Fruit fly (Drosophila melanogaster) whole organism, prepupa: ENCODE measurements around the gene kibra.
A peak's percentile ranks its signal among the peaks of the same experiment; 100 is the strongest.

Experiments used
- Blimp-1 ChIP-seq: fragments of 200-800 bp; sonication (Bioruptor generic); optimal IDR thresholded peaks from 3 replicates; lab custom pipeline; 2017; ENCODE audit warnings: missing biosample characterization, missing genetic modification characterization, mild to moderate bottlenecking, moderate library complexity, missing genetic modification reagents
- CG10631 ChIP-seq: fragments of 200-800 bp; sonication (Bioruptor generic); optimal IDR thresholded peaks from 2 replicates; lab custom pipeline; 2016; ENCODE audit warnings: missing biosample characterization, missing genetic modification characterization
- CG11294 ChIP-seq: fragments of 200-800 bp; sonication (Bioruptor generic); IDR thresholded peaks from 2 replicates; pipeline ENCODE4 v1.3.6; 2022; ENCODE audit warnings: missing biosample characterization, missing genetic modification characterization
- CG11762 ChIP-seq: fragments of 200-800 bp; sonication (Bioruptor generic); optimal IDR thresholded peaks from 3 replicates; lab custom pipeline; 2016; ENCODE audit warnings: missing biosample characterization, missing genetic modification characterization; ENCODE audit not compliant: insufficient read depth
- CG11902 ChIP-seq: fragments of 200-800 bp; sonication (Bioruptor generic); optimal IDR thresholded peaks from 3 replicates; lab custom pipeline; 2016; ENCODE audit warnings: missing biosample characterization, missing genetic modification characterization
- CG15336 ChIP-seq: fragments of 200-800 bp; sonication (Bioruptor generic); IDR thresholded peaks from 2 replicates; pipeline ENCODE4 v1.3.6; 2022; ENCODE audit warnings: missing biosample characterization, missing genetic modification characterization
- CG1621 ChIP-seq: fragments of 200-800 bp; sonication (Bioruptor generic); optimal IDR thresholded peaks from 3 replicates; lab custom pipeline; 2018; ENCODE audit warnings: missing biosample characterization, mild to moderate bottlenecking, missing genetic modification characterization
- CG16779 ChIP-seq: fragments of 200-800 bp; sonication (Bioruptor generic); optimal IDR thresholded peaks from 3 replicates; lab custom pipeline; 2017; ENCODE audit warnings: missing biosample characterization, mild to moderate bottlenecking, missing genetic modification characterization
- CG3032 ChIP-seq: fragments of 200-800 bp; optimal IDR thresholded peaks from 2 replicates; lab custom pipeline; 2019; ENCODE audit warnings: missing biosample characterization, mild to moderate bottlenecking, missing genetic modification characterization, moderate library complexity
- CG31627 ChIP-seq: fragments of 200-800 bp; sonication (Bioruptor generic); optimal IDR thresholded peaks from 3 replicates; lab custom pipeline; 2016; ENCODE audit warnings: missing biosample characterization, missing genetic modification characterization
- CG3919 ChIP-seq: fragments of 200-800 bp; sonication (Bioruptor generic); optimal IDR thresholded peaks from 3 replicates; lab custom pipeline; 2016; ENCODE audit warnings: missing biosample characterization, missing genetic modification characterization
- CG4318 ChIP-seq: fragments of 200-800 bp; sonication (Bioruptor generic); optimal IDR thresholded peaks from 3 replicates; lab custom pipeline; 2017; ENCODE audit warnings: missing biosample characterization, mild to moderate bottlenecking, missing genetic modification characterization
- CG6276 ChIP-seq: fragments of 200-800 bp; sonication (Bioruptor generic); optimal IDR thresholded peaks from 2 replicates; lab custom pipeline; 2017; ENCODE audit warnings: missing biosample characterization, mild to moderate bottlenecking, missing genetic modification characterization
- CG6792 ChIP-seq: fragments of 200-800 bp; sonication (Bioruptor generic); optimal IDR thresholded peaks from 3 replicates; lab custom pipeline; 2016; ENCODE audit warnings: missing biosample characterization, missing genetic modification characterization
- CG6808 ChIP-seq: fragments of 200-800 bp; sonication (Bioruptor generic); optimal IDR thresholded peaks from 3 replicates; lab custom pipeline; 2017; ENCODE audit warnings: missing biosample characterization, missing genetic modification characterization, mild to moderate bottlenecking, moderate library complexity, missing genetic modification reagents
- CG8319 ChIP-seq: fragments of 200-800 bp; sonication (Bioruptor generic); optimal IDR thresholded peaks from 3 replicates; lab custom pipeline; 2016; ENCODE audit warnings: missing biosample characterization, missing genetic modification characterization
- CG8632 ChIP-seq: fragments of 200-800 bp; sonication (Bioruptor generic); optimal IDR thresholded peaks from 3 replicates; lab custom pipeline; 2016; ENCODE audit warnings: missing biosample characterization, missing genetic modification characterization
- Eip75B ChIP-seq: fragments of 200-800 bp; sonication (Bioruptor generic); optimal IDR thresholded peaks from 3 replicates; lab custom pipeline; 2016; ENCODE audit warnings: missing biosample characterization, missing genetic modification characterization
- Eip78C ChIP-seq: fragments of 200-800 bp; sonication (Bioruptor generic); peaks from one replicate; lab custom pipeline; 2016; ENCODE audit warnings: missing biosample characterization, missing genetic modification characterization
- Ets21C ChIP-seq: fragments of 200-800 bp; sonication (Bioruptor generic); optimal IDR thresholded peaks from 3 replicates; lab custom pipeline; 2016; ENCODE audit warnings: missing biosample characterization, missing genetic modification characterization
- Ets96B ChIP-seq: fragments of 200-800 bp; optimal IDR thresholded peaks from 2 replicates; lab custom pipeline; 2019; ENCODE audit warnings: missing biosample characterization, mild to moderate bottlenecking, missing genetic modification characterization, moderate library complexity
- Gug ChIP-seq: fragments of 200-800 bp; sonication (Bioruptor generic); IDR thresholded peaks from 2 replicates; pipeline ENCODE4 v1.3.6; 2022; ENCODE audit warnings: missing biosample characterization, missing genetic modification characterization
- Hr38 ChIP-seq: sonication (Bioruptor generic); optimal IDR thresholded peaks from 2 replicates; lab custom pipeline; 2016; ENCODE audit warnings: missing biosample characterization, missing genetic modification characterization
- Hr39 ChIP-seq: fragments of 200-800 bp; sonication (Bioruptor generic); optimal IDR thresholded peaks from 2 replicates; lab custom pipeline; 2016; ENCODE audit warnings: missing biosample characterization, missing genetic modification characterization
- Hr4 ChIP-seq: fragments of 200-800 bp; sonication (Bioruptor generic); optimal IDR thresholded peaks from 3 replicates; lab custom pipeline; 2016; ENCODE audit warnings: missing biosample characterization, missing genetic modification characterization
- Lpt ChIP-seq: fragments of 200-800 bp; sonication (Bioruptor generic); optimal IDR thresholded peaks from 3 replicates; lab custom pipeline; 2016; ENCODE audit warnings: missing biosample characterization, missing genetic modification characterization
- Met ChIP-seq: fragments of 200-800 bp; sonication (Bioruptor generic); optimal IDR thresholded peaks from 3 replicates; lab custom pipeline; 2016; ENCODE audit warnings: missing biosample characterization, missing genetic modification characterization
- OdsH ChIP-seq: fragments of 200-800 bp; sonication (Bioruptor generic); optimal IDR thresholded peaks from 3 replicates; lab custom pipeline; 2016; ENCODE audit warnings: missing biosample characterization, missing genetic modification characterization
- Smox ChIP-seq: fragments of 200-800 bp; sonication (Bioruptor generic); optimal IDR thresholded peaks from 3 replicates; lab custom pipeline; 2016; ENCODE audit warnings: missing biosample characterization, missing genetic modification characterization
- Sox15 ChIP-seq: fragments of 200-800 bp; sonication (Bioruptor generic); optimal IDR thresholded peaks from 3 replicates; lab custom pipeline; 2016; ENCODE audit warnings: missing biosample characterization, missing genetic modification characterization
- achi ChIP-seq: fragments of 200-800 bp; sonication (Bioruptor generic); optimal IDR thresholded peaks from 3 replicates; lab custom pipeline; 2016; ENCODE audit warnings: missing biosample characterization, missing genetic modification characterization
- acj6 ChIP-seq: fragments of 200-800 bp; sonication (Bioruptor generic); optimal IDR thresholded peaks from 3 replicates; lab custom pipeline; 2016; ENCODE audit warnings: missing biosample characterization, missing genetic modification characterization
- dac ChIP-seq: fragments of 200-800 bp; sonication (Bioruptor generic); optimal IDR thresholded peaks from 2 replicates; lab custom pipeline; 2017; ENCODE audit warnings: missing biosample characterization, mild to moderate bottlenecking, missing genetic modification characterization
- dsx ChIP-seq: fragments of 200-800 bp; optimal IDR thresholded peaks from 3 replicates; lab custom pipeline; 2019; ENCODE audit warnings: missing biosample characterization, mild to moderate bottlenecking, missing genetic modification characterization, moderate library complexity; ENCODE audit not compliant: poor library complexity, severe bottlenecking
- esn ChIP-seq: fragments of 200-800 bp; sonication (Bioruptor generic); optimal IDR thresholded peaks from 2 replicates; lab custom pipeline; 2016; ENCODE audit warnings: missing biosample characterization, mild to moderate bottlenecking, missing genetic modification characterization, moderate library complexity
- fd85E ChIP-seq: fragments of 200-800 bp; sonication (Bioruptor generic); optimal IDR thresholded peaks from 3 replicates; lab custom pipeline; 2016; ENCODE audit warnings: missing biosample characterization, missing genetic modification characterization
- fkh ChIP-seq: fragments of 200-800 bp; sonication (Bioruptor generic); optimal IDR thresholded peaks from 3 replicates; lab custom pipeline; 2017; ENCODE audit warnings: missing biosample characterization, mild to moderate bottlenecking, missing genetic modification characterization, moderate library complexity
- lz ChIP-seq: fragments of 200-800 bp; sonication (Bioruptor generic); optimal IDR thresholded peaks from 3 replicates; lab custom pipeline; 2016; ENCODE audit warnings: missing biosample characterization, missing genetic modification characterization
- net ChIP-seq: fragments of 200-800 bp; sonication (Bioruptor generic); optimal IDR thresholded peaks from 3 replicates; lab custom pipeline; 2016; ENCODE audit warnings: missing biosample characterization, missing genetic modification characterization
- pdm3 ChIP-seq: fragments of 200-800 bp; sonication (Bioruptor generic); optimal IDR thresholded peaks from 3 replicates; lab custom pipeline; 2016; ENCODE audit warnings: missing biosample characterization, missing genetic modification characterization
- salr ChIP-seq, 2 experiments: fragments of 200-800 bp; sonication (Bioruptor generic); optimal IDR thresholded peaks; 3 replicates each; lab custom pipeline; 2016 to 2018; ENCODE audit warnings: missing biosample characterization in 2 of 2, missing genetic modification characterization in 2 of 2, mild to moderate bottlenecking in 1 of 2
- spab ChIP-seq: fragments of 200-800 bp; sonication (Bioruptor generic); optimal IDR thresholded peaks from 2 replicates; lab custom pipeline; 2017; ENCODE audit warnings: missing biosample characterization, mild to moderate bottlenecking, missing genetic modification characterization, missing genetic modification reagents
- svp ChIP-seq: fragments of 200-800 bp; sonication (Bioruptor generic); peaks from one replicate; lab custom pipeline; 2016; ENCODE audit warnings: missing biosample characterization, missing genetic modification characterization
- topi ChIP-seq: fragments of 200-800 bp; sonication (Bioruptor generic); optimal IDR thresholded peaks from 3 replicates; lab custom pipeline; 2016; ENCODE audit warnings: missing biosample characterization, missing genetic modification characterization
- vri ChIP-seq: fragments of 200-800 bp; sonication (Bioruptor generic); optimal IDR thresholded peaks from 3 replicates; lab custom pipeline; 2016; ENCODE audit warnings: missing biosample characterization, mild to moderate bottlenecking, missing genetic modification characterization

kibra gene

dm6 chr3R:14656760-14657604, 67.1 kb downstream of the kibra start, which contains the start of gene CG3505 (continued):
- no peak for TF ChIP-seq Hr38 (GFP tag; lab: Kevin White, UChicago)
- no peak for TF ChIP-seq Hr39 (GFP tag; lab: Kevin White, UChicago)
- TF ChIP-seq Blimp-1, result no peak
- TF ChIP-seq Gug (GFP tag; lab: Robert Waterston, UW), result 0 out of 2 replicates have a peak, but pooled peaks have one; percentile 19
- peak; percentile 42 for TF ChIP-seq CG6792 (GFP tag; lab: Kevin White, UChicago)
- peak; percentile 16 for TF ChIP-seq Sox15
- peak; percentile 14 for TF ChIP-seq esn (GFP tag; lab: Kevin White, UChicago)
- TF ChIP-seq lz (GFP tag; lab: Kevin White, UChicago), result no peak
- peak; percentile 39 for TF ChIP-seq CG3032 (tag; lab: Kevin White, UChicago)

- peak; percentile 4 for TF ChIP-seq lz (GFP tag; lab: Kevin White, UChicago)
- TF ChIP-seq achi (GFP tag; lab: Kevin White, UChicago), result peak; percentile 12
- TF ChIP-seq Gug (GFP tag; lab: Robert Waterston, UW), result no peak
- no peak; the same call in 1 of the 2 replicates for TF ChIP-seq CG11294 (GFP tag; lab: Robert Waterston, UW)
- TF ChIP-seq Lpt (GFP tag; lab: Kevin White, UChicago), result no peak
- TF ChIP-seq spab (GFP tag; lab: Kevin White, UChicago), result no peak
- TF ChIP-seq dac, result peak; percentile 12
- no peak for TF ChIP-seq CG4318 (GFP tag; lab: Kevin White, UChicago)
- peak; percentile 39 for TF ChIP-seq CG3032 (tag; lab: Kevin White, UChicago)
- TF ChIP-seq CG6276, result peak; percentile 50
- peak; percentile 4 for TF ChIP-seq esn (GFP tag; lab: Kevin White, UChicago)
- TF ChIP-seq OdsH (GFP tag; lab: Kevin White, UChicago), result peak; percentile 33
- no peak for TF ChIP-seq net (GFP tag; lab: Kevin White, UChicago)
- TF ChIP-seq Ets96B (tag; lab: Kevin White, UChicago), result peak; percentile 33
- TF ChIP-seq fkh, result peak; percentile 43
- TF ChIP-seq CG1621, result no peak
- TF ChIP-seq CG11762, result no peak
- no peak for TF ChIP-seq Hr39 (GFP tag; lab: Kevin White, UChicago)
- peak; percentile 27 for TF ChIP-seq Eip75B
- TF ChIP-seq CG8632 (GFP tag; lab: Kevin White, UChicago), result no peak
- no peak for TF ChIP-seq vri (GFP tag; lab: Kevin White, UChicago)
- peak; percentile 37 for TF ChIP-seq pdm3 (GFP tag; lab: Kevin White, UChicago)
- peak; percentile 45; the same call in 1 of the 2 replicates for TF ChIP-seq CG15336
- no peak for TF ChIP-seq fd85E (GFP tag; lab: Kevin White, UChicago)
- TF ChIP-seq CG31627 (GFP tag; lab: Kevin White, UChicago), result no peak
- TF ChIP-seq Smox (GFP tag; lab: Kevin White, UChicago), result no peak
- no peak for TF ChIP-seq Sox15
- TF ChIP-seq salr (GFP tag; optimal IDR thresholded peaks at IDR 0.05; lab: Kevin White, UChicago), result no peak
- peak; percentile 36 for TF ChIP-seq dsx (GFP tag; lab: Kevin White, UChicago)
- TF ChIP-seq CG6808 (GFP tag; lab: Kevin White, UChicago), result no peak
- TF ChIP-seq CG11902 (GFP tag; lab: Kevin White, UChicago), result no peak
- peak; percentile 55 for TF ChIP-seq svp (GFP tag; lab: Kevin White, UChicago)
- peak; percentile 16 for TF ChIP-seq acj6
- TF ChIP-seq CG10631 (GFP tag; lab: Kevin White, UChicago), result peak; percentile 38
- TF ChIP-seq CG8319 (GFP tag; lab: Kevin White, UChicago), result no peak
- TF ChIP-seq Hr38 (GFP tag; lab: Kevin White, UChicago), result no peak
- no peak for TF ChIP-seq CG16779 (tag; lab: Kevin White, UChicago)
- TF ChIP-seq Hr4, result peak; percentile 53
- peak; percentile 46 for TF ChIP-seq CG3919
- TF ChIP-seq Eip78C (GFP tag; lab: Kevin White, UChicago), result peak; percentile 87
- peak; percentile 40 for TF ChIP-seq topi (GFP tag; lab: Kevin White, UChicago)
- TF ChIP-seq Ets21C (GFP tag; lab: Kevin White, UChicago), result no peak
- no peak for TF ChIP-seq Blimp-1
- no peak for TF ChIP-seq Met (GFP tag; lab: Kevin White, UChicago)
Observed at dm6 chr3R:14655912-14656700, 68.0 kb downstream of the kibra start.
